Worm (Caenorhabditis elegans): Measurements from ENCODE around the gene arrd-8.

DNA sequence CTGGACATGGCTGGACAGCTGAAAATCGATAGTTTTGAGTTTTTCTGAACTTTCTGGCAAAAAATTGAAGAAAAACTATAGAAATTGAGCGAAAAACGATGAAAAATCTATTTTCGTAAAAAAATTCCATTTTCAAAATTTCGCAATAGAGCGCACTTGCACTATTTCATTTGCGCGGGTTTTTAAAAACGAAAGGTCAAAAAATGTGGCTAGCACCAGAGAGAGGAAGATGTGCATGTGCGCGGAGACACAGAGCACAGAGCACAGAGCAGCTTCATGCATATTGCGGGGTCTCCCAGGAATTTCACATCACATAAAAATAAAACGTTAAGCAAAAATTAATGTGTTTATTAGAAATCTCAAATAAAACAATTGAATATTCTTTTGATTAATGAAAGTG is 43.0 kb downstream of the arrd-8 start, which contains the start of gene Y17G7B.18:
- TF ChIP-seq him-1 (tag; optimal IDR thresholded peaks at IDR 0.05), result peak; percentile 35
- TF ChIP-seq dao-5 (tag; optimal IDR thresholded peaks at IDR 0.05), result no peak

Measured in whole organism, L4/young adult.